Worm (Caenorhabditis elegans): Measurements from ENCODE around the gene gadr-4.

Gene gadr-4

DNA sequence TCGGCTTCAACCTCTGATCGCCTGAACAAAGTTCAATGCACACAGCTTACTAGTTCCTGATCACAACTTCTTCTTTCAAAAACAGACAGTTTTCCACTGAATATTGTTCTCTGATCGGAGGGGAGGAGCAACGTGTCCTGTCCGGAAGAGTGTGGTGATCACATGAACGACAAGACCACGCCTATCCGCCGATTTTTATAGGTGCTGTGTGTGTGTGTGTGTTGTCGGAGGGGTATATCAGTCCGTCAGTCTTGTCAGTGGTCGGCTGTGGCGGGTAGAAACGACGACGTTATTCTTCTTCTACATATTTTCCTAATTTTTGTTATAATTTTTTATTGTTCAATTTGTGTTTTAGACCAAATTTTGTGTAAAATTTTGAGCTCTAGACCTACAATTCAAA is 28.4 kb upstream of the gadr-4 start:
- peak; percentile 8 for TF ChIP-seq snu-23 (GFP tag; optimal IDR thresholded peaks at IDR 0.05)
- peak; percentile 33 for TF ChIP-seq nhr-90 (tag; optimal IDR thresholded peaks at IDR 0.05; ENCODE audit: poor library complexity)
- TF ChIP-seq nhr-85 (tag) = peak; percentile 67
- TF ChIP-seq elt-3 (tag; optimal IDR thresholded peaks at IDR 0.05) = peak in 1 of 6 experiments; percentile 16
- peak; percentile 15 for TF ChIP-seq blmp-1 (tag; optimal IDR thresholded peaks at IDR 0.05)
- no peak for TF ChIP-seq mep-1 (tag; optimal IDR thresholded peaks at IDR 0.05)
- TF ChIP-seq lin-35 (GFP tag; optimal IDR thresholded peaks at IDR 0.05) = peak in 1 of 2 experiments; percentile 63
- no peak for TF ChIP-seq dsc-1 (tag; optimal IDR thresholded peaks at IDR 0.05)
- peak; percentile 4 for TF ChIP-seq nhr-47 (tag; optimal IDR thresholded peaks at IDR 0.05)
- no peak for TF ChIP-seq swsn-7 (tag; optimal IDR thresholded peaks at IDR 0.05)
- TF ChIP-seq elt-2 (tag; optimal IDR thresholded peaks at IDR 0.05) = peak; percentile 38
- TF ChIP-seq nhr-19 (GFP tag; conservative IDR thresholded peaks at IDR 0.05) = peak; percentile 59
- TF ChIP-seq ceh-88 (GFP tag; IDR thresholded peaks at IDR 0.05) = no peak
- peak; percentile 50 for TF ChIP-seq ama-1 (optimal IDR thresholded peaks at IDR 0.05)
- no peak for TF ChIP-seq lir-3 (tag; optimal IDR thresholded peaks at IDR 0.05; ENCODE audit: poor library complexity)
- TF ChIP-seq unc-130 (tag; optimal IDR thresholded peaks at IDR 0.05) = peak; percentile 14
- peak; percentile 56 for TF ChIP-seq nhr-20 (tag; optimal IDR thresholded peaks at IDR 0.05)
- TF ChIP-seq lin-39 (tag; optimal IDR thresholded peaks at IDR 0.05) = no peak
- no peak for TF ChIP-seq aha-1 (tag; optimal IDR thresholded peaks at IDR 0.05)
- no peak for TF ChIP-seq hlh-17 (GFP tag; optimal IDR thresholded peaks at IDR 0.05; ENCODE audit: borderline replicate concordance)
- TF ChIP-seq nhr-71 (tag; optimal IDR thresholded peaks at IDR 0.05) = peak; percentile 65
- peak; percentile 17 for TF ChIP-seq rnt-1 (tag; optimal IDR thresholded peaks at IDR 0.05)
- TF ChIP-seq F16B12.6 (tag; optimal IDR thresholded peaks at IDR 0.05) = no peak
- no peak for TF ChIP-seq unc-86 (tag; optimal IDR thresholded peaks at IDR 0.05)
- peak; percentile 59 for TF ChIP-seq lin-14 (GFP tag; optimal IDR thresholded peaks at IDR 0.05)
- peak; percentile 48 for TF ChIP-seq tbx-2 (tag; optimal IDR thresholded peaks at IDR 0.05)
- TF ChIP-seq mdl-1 (tag; optimal IDR thresholded peaks at IDR 0.05) = peak in 1 of 2 experiments; percentile 69
- no peak for TF ChIP-seq zip-4 (GFP tag; optimal IDR thresholded peaks at IDR 0.05)

DNA sequence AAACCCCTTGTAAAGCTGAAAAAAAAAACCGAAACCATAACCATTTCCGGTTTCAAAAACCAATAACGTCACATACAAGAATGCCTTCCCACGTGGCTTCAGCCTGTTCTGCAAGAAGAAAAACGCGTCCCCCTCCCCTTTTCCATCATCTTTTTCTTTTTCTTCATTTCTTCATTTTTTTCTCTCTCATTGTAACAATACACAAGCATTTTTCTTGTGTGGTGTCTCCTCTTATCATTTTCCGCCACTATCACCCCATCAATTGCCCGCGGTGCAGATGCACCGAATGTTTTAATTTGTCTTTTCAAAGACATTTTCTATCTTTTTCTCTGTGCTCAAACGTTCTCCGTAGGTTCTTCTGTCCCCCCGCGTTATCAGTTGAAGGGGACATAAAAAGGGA is 26.8 kb upstream of the gadr-4 start:
- TF ChIP-seq C34B4.2 (tag; optimal IDR thresholded peaks at IDR 0.05) (no peak), hlh-4 (tag; optimal IDR thresholded peaks at IDR 0.05) (no peak), ztf-4 (tag; optimal IDR thresholded peaks at IDR 0.05) (peak; percentile 19), nhr-71 (tag; optimal IDR thresholded peaks at IDR 0.05) (peak; percentile 86), nhr-77 (tag; optimal IDR thresholded peaks at IDR 0.05) (no peak), hpl-2 (GFP tag; optimal IDR thresholded peaks at IDR 0.05) (no peak), fkh-4 (tag; optimal IDR thresholded peaks at IDR 0.05; ENCODE audit: borderline replicate concordance) (no peak), nhr-85 (tag) (peak; percentile 82), nhr-237 (tag; optimal IDR thresholded peaks at IDR 0.05) (no peak), snu-23 (GFP tag; optimal IDR thresholded peaks at IDR 0.05) (peak; percentile 74), ces-1 (GFP tag; optimal IDR thresholded peaks at IDR 0.05) (no peak), unc-62 (GFP tag; optimal IDR thresholded peaks at IDR 0.05) (no peak), fkh-8 (tag; optimal IDR thresholded peaks at IDR 0.05) (no peak), pag-3 (tag; optimal IDR thresholded peaks at IDR 0.05; ENCODE audit: borderline replicate concordance, insufficient read depth) (peak; percentile 6), blmp-1 (tag; optimal IDR thresholded peaks at IDR 0.05) (peak; percentile 66), nhr-11 (tag; optimal IDR thresholded peaks at IDR 0.05) (peak; percentile 3), lin-14 (GFP tag; optimal IDR thresholded peaks at IDR 0.05) (peak; percentile 87), egl-27 (tag; optimal IDR thresholded peaks at IDR 0.05) (no peak), unc-86 (tag; optimal IDR thresholded peaks at IDR 0.05) (no peak), mep-1 (tag; optimal IDR thresholded peaks at IDR 0.05) (peak; percentile 45), tbx-2 (tag; optimal IDR thresholded peaks at IDR 0.05) (peak; percentile 75), nhr-20 (tag; optimal IDR thresholded peaks at IDR 0.05) (peak; percentile 86), jun-1 (tag; optimal IDR thresholded peaks at IDR 0.05) (peak; percentile 53), fkh-10 (GFP tag; optimal IDR thresholded peaks at IDR 0.05) (no peak), pqm-1 (tag; optimal IDR thresholded peaks at IDR 0.05) (peak; percentile 76), tlp-1 (tag; optimal IDR thresholded peaks at IDR 0.05) (no peak), sup-37 (GFP tag; optimal IDR thresholded peaks at IDR 0.05) (no peak), nhr-47 (tag; optimal IDR thresholded peaks at IDR 0.05) (peak; percentile 49), skn-1 (tag; optimal IDR thresholded peaks at IDR 0.05) (no peak), nhr-90 (tag; optimal IDR thresholded peaks at IDR 0.05; ENCODE audit: poor library complexity) (peak; percentile 69), mdl-1 (tag; optimal IDR thresholded peaks at IDR 0.05) (peak in 1 of 2 experiments; percentile 49), swsn-7 (tag; optimal IDR thresholded peaks at IDR 0.05) (peak; percentile 8), efl-3 (GFP tag; optimal IDR thresholded peaks at IDR 0.05) (no peak), lsy-2 (tag; optimal IDR thresholded peaks at IDR 0.05) (peak; percentile 54 to 57), grh-1 (GFP tag; IDR thresholded peaks at IDR 0.05) (peak; percentile 23; the same call in 1 of the 2 replicates)

Measured in whole organism, L1 larva.